Worm (Caenorhabditis elegans) whole organism, L1 larva: ENCODE data around the gene C53A5.2.

ENCODE experiments used
- C34B4.2 ChIP-seq: sonication (generic microtip); optimal IDR thresholded peaks from 2 replicates; lab custom pipeline; 2017; ENCODE audit warnings: mild to moderate bottlenecking, missing genetic modification characterization, missing compliant biosample characterization
- dpl-1 ChIP-seq, 3 experiments: fragments of 150-350 bp in 2 of 3; sonication (generic microtip) in 1 of 3; optimal IDR thresholded peaks; 2 replicates each; lab custom pipeline; 2014 to 2017; ENCODE audit warnings: missing biosample characterization in 3 of 3, missing genetic modification characterization in 3 of 3, missing genetic modification reagents in 3 of 3
- lin-15B ChIP-seq: fragments of 150-350 bp; sonication (generic microtip); optimal IDR thresholded peaks from 3 replicates; lab custom pipeline; 2014; ENCODE audit warnings: missing biosample characterization, missing genetic modification characterization
- nhr-11 ChIP-seq: fragments of 150-350 bp; optimal IDR thresholded peaks from 2 replicates; lab custom pipeline; 2014; ENCODE audit warnings: missing biosample characterization, missing genetic modification characterization
- nhr-76 ChIP-seq: sonication (generic microtip); optimal IDR thresholded peaks from 2 replicates; lab custom pipeline; 2017; ENCODE audit warnings: missing biosample characterization, missing genetic modification characterization
- zag-1 ChIP-seq: fragments of 150-350 bp; optimal IDR thresholded peaks from 2 replicates; lab custom pipeline; 2014; ENCODE audit warnings: missing biosample characterization, missing genetic modification characterization

DNA sequence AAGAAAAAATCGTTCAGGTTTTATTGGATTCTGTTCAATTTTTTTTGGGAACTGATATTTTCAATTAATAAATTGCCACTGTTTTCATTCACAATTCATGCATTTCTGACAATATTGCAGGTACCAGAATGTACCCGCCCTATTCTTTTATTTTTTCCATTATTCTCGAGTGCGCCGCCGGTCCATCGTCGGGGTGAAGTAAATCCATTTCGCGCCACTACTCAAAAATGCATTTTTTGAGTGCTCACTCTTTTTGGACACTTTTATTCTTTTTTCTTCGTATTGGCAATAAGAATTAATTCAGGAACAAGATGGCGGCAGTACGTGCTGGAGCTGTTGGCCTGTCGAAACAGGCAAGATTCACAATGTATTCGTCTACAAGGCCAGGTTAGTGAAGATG lies 7.8 kb upstream of the C53A5.2 start, which contains the start of gene kcnl-4:
- TF ChIP-seq nhr-11 (tag; lab: Kevin White, UChicago) (no peak), lin-15B (no peak), nhr-76 (tag; lab: Kevin White, UChicago) (no peak), C34B4.2 (no peak), dpl-1 (GFP tag; optimal IDR thresholded peaks at IDR 0.05; lab: Kevin White, UChicago) (no peak), zag-1 (tag; lab: Kevin White, UChicago) (no peak)
